Worm (Caenorhabditis elegans): Measurements from ENCODE around the gene F49E8.6.

F49E8.6 gene

DNA sequence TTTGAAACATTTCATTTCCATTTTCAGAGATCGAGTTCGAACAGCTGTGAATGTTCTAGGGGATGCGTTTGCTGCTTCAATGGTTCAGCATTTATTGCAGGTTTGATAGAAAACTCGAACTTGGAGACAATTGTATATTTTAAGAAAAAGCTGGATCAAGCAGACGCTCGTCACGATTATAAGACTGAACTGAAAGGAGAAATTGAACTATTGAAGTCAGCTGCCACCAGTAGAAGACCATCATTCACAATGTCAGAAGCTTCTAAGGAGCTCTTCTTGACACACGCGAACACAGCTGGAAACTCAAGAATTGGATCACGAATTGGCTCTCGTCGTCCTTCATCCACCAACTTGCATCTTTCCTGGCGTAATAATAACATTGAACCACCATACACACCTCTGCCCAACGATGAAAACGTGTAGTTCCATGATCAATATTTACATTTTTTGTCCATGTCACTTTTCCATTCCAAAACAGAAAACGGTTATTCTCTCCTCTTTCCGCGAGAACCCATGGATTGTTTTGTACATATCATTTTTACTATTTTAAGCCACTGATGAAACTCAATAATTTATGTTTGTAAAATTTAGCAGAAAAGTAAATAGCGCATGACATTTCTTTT lies 48.5 kb downstream of the F49E8.6 start (continued):
- peak; percentile 77 for TF ChIP-seq tlf-1 (GFP tag; optimal IDR thresholded peaks at IDR 0.05)
- TF ChIP-seq dpl-1 (GFP tag; optimal IDR thresholded peaks at IDR 0.05): no peak
- peak; percentile 62 for TF ChIP-seq chd-7 (tag; optimal IDR thresholded peaks at IDR 0.05)
- no peak for TF ChIP-seq F57A8.1 (GFP tag; optimal IDR thresholded peaks at IDR 0.05)
- TF ChIP-seq him-1 (tag; optimal IDR thresholded peaks at IDR 0.05): peak; percentile 3
- TF ChIP-seq zfh-2 (GFP tag; conservative IDR thresholded peaks at IDR 0.05): no peak
- no peak for TF ChIP-seq F37B4.10 (GFP tag; IDR thresholded peaks at IDR 0.05)
- TF ChIP-seq ceh-79 (tag; optimal IDR thresholded peaks at IDR 0.05): no peak
- no peak for TF ChIP-seq ztf-25 (GFP tag; IDR thresholded peaks at IDR 0.05)
- TF ChIP-seq atf-7 (tag; optimal IDR thresholded peaks at IDR 0.05): no peak
- no peak for TF ChIP-seq cebp-1 (GFP tag; IDR thresholded peaks at IDR 0.05)
- peak; percentile 65 for TF ChIP-seq cebp-1 (tag; optimal IDR thresholded peaks at IDR 0.05)
- TF ChIP-seq F10E7.11 (tag; optimal IDR thresholded peaks at IDR 0.05): peak; percentile 36
- TF ChIP-seq madf-3 (GFP tag; IDR thresholded peaks at IDR 0.05): peak; percentile 81; the same call in 1 of the 2 replicates
- TF ChIP-seq nfya-1 (tag; optimal IDR thresholded peaks at IDR 0.05; ENCODE audit: borderline replicate concordance, insufficient read depth): no peak
- no peak for TF ChIP-seq F55B11.4 (tag; optimal IDR thresholded peaks at IDR 0.05; ENCODE audit: borderline replicate concordance, insufficient read depth)
- 0 out of 2 replicates have a peak, but pooled peaks have one; percentile 21 for TF ChIP-seq Y56A3A.18 (GFP tag; IDR thresholded peaks at IDR 0.05)
- TF ChIP-seq ceh-40 (GFP tag; IDR thresholded peaks at IDR 0.05): no peak
- no peak for TF ChIP-seq snpc-1.1 (tag; optimal IDR thresholded peaks at IDR 0.05; ENCODE audit: insufficient read depth)
- TF ChIP-seq F57C9.4 (tag; optimal IDR thresholded peaks at IDR 0.05): peak; percentile 43
- TF ChIP-seq tbp1 (GFP tag; optimal IDR thresholded peaks at IDR 0.05): peak; percentile 39
- peak; percentile 38 for TF ChIP-seq nhr-90 (tag; optimal IDR thresholded peaks at IDR 0.05)
- 0 out of 2 replicates have a peak, but pooled peaks have one; percentile 42 for TF ChIP-seq nfyb-1 (GFP tag; IDR thresholded peaks at IDR 0.05)
- TF ChIP-seq lin-40 (tag; optimal IDR thresholded peaks at IDR 0.05): peak; percentile 35
- TF ChIP-seq aptf-2 (GFP tag; conservative IDR thresholded peaks at IDR 0.05): no peak
- TF ChIP-seq F49E8.2 (tag; optimal IDR thresholded peaks at IDR 0.05; ENCODE audit: insufficient read depth): peak; percentile 59
- no peak for TF ChIP-seq ztf-6 (GFP tag; IDR thresholded peaks at IDR 0.05)
- peak; percentile 52 for TF ChIP-seq athp-1 (tag; optimal IDR thresholded peaks at IDR 0.05)
- peak; percentile 24 for TF ChIP-seq rcor-1 (GFP tag; IDR thresholded peaks at IDR 0.05)
- TF ChIP-seq nfya-2 (GFP tag; IDR thresholded peaks at IDR 0.05): no peak
- TF ChIP-seq D2030.7 (GFP tag; IDR thresholded peaks at IDR 0.05): peak; percentile 34; the same call in 1 of the 2 replicates
- no peak for TF ChIP-seq ets-4 (GFP tag; optimal IDR thresholded peaks at IDR 0.05)
- TF ChIP-seq gei-17 (GFP tag; optimal IDR thresholded peaks at IDR 0.05): no peak
- no peak for TF ChIP-seq nhr-80 (tag; optimal IDR thresholded peaks at IDR 0.05)
- TF ChIP-seq hlh-12 (tag; optimal IDR thresholded peaks at IDR 0.05): no peak
- TF ChIP-seq lsy-27 (tag; optimal IDR thresholded peaks at IDR 0.05; ENCODE audit: borderline replicate concordance, insufficient read depth): no peak
- TF ChIP-seq unc-62 (GFP tag; optimal IDR thresholded peaks at IDR 0.05): no peak
- no peak for TF ChIP-seq fkh-3 (tag; optimal IDR thresholded peaks at IDR 0.05)
- no peak for TF ChIP-seq xnd-1 (tag; optimal IDR thresholded peaks at IDR 0.05)
- no peak for TF ChIP-seq lag-1 (GFP tag; IDR thresholded peaks at IDR 0.05)
- TF ChIP-seq ceh-100 (GFP tag; IDR thresholded peaks at IDR 0.05): no peak
- TF ChIP-seq hsf-1 (GFP tag; IDR thresholded peaks at IDR 0.05): peak; percentile 67
- peak; percentile 70 for TF ChIP-seq ztf-22 (GFP tag; optimal IDR thresholded peaks at IDR 0.05)
- peak; percentile 79; the same call in 1 of the 2 replicates for TF ChIP-seq cebp-2 (GFP tag; IDR thresholded peaks at IDR 0.05)
- TF ChIP-seq rpc-1 (optimal IDR thresholded peaks at IDR 0.05): no peak
- TF ChIP-seq rpc-1 (tag; optimal IDR thresholded peaks at IDR 0.05): no peak
- TF ChIP-seq dpff-1 (tag; optimal IDR thresholded peaks at IDR 0.05): no peak

All from whole organism, young adult.